Worm (Caenorhabditis elegans): Measurements from ENCODE around the gene F19C7.2.
A peak's percentile ranks its signal among the peaks of the same experiment; 100 is the strongest.

The F19C7.2 gene

DNA sequence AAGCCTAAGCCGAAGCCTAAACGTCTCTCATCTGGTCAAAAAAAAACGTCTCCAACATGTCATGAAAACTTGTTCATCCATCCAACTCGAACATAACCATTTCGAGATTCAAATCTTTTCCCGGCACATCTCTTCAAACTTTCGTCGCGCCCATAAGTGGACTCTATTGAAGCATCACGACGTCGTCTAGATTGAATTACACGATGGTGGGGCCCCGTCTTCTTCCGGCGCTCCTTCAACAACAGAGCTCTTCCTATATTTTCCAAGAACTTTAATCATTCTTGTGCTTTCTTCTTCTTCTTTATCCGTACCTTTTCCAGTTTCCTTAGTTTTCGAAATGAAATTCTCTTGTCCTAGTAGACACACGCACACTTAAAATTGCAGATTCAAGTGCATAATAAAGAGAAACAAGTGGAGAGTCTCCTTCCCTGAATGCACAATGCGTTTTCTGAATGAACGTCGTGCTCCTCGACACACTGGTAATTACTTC is 31.3 kb upstream of the F19C7.2 start, which contains the start of gene F28E10.1:
TSS of gene F28E10.1 (plus strand) at position 440 of the 490 bp plus-strand sequence.
- no peak for TF ChIP-seq T26A5.8 (tag; optimal IDR thresholded peaks at IDR 0.05)
- TF ChIP-seq ceh-27 (GFP tag; optimal IDR thresholded peaks at IDR 0.05) = peak; percentile 4
- TF ChIP-seq snpc-4 (GFP tag; optimal IDR thresholded peaks at IDR 0.05) = no peak
- no peak for TF ChIP-seq snpc-4 (tag; optimal IDR thresholded peaks at IDR 0.05)

DNA sequence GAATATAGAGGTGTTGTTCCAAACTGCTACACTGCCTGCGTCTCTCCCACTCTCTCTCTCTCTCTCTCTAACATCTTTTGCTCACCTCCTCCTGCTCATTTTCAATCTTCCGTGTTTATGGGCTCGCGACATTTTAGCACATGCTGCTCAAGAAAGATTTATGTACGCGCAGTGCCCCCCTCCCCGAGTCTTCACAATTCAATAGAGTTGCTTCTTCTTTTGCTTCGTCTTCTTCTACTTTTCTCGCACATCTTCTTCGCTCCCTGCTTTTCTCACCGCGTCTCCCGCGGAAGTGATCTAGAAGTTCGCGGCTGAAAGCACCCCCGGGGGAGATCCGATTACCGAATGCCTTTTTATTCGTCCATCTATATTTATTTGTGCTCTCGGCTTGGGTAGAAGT is 29.2 kb upstream of the F19C7.2 start:
- TF ChIP-seq mes-4 (tag; optimal IDR thresholded peaks at IDR 0.05) (no peak), ceh-79 (tag; optimal IDR thresholded peaks at IDR 0.05) (no peak), die-1 (tag; optimal IDR thresholded peaks at IDR 0.05) (no peak), unc-130 (GFP tag; optimal IDR thresholded peaks at IDR 0.05) (no peak), dpff-1 (tag; optimal IDR thresholded peaks at IDR 0.05) (no peak), dpl-1 (GFP tag; optimal IDR thresholded peaks at IDR 0.05) (no peak), Y95B8A.8 (GFP tag; IDR thresholded peaks at IDR 0.05) (no peak), madf-6 (GFP tag; IDR thresholded peaks at IDR 0.05) (no peak), egrh-3 (GFP tag; IDR thresholded peaks at IDR 0.05) (peak; percentile 21; the same call in 1 of the 2 replicates), madf-3 (GFP tag; IDR thresholded peaks at IDR 0.05) (no peak), zfh-2 (GFP tag; conservative IDR thresholded peaks at IDR 0.05) (peak; percentile 72)

ce11 chrIV:4574051-4574450 is 25.7 kb upstream of the F19C7.2 start:
- TF ChIP-seq lsy-27 (tag; optimal IDR thresholded peaks at IDR 0.05; ENCODE audit: borderline replicate concordance, insufficient read depth) (no peak), fkh-3 (tag; optimal IDR thresholded peaks at IDR 0.05) (no peak), die-1 (tag; optimal IDR thresholded peaks at IDR 0.05) (no peak), madf-6 (GFP tag; IDR thresholded peaks at IDR 0.05) (no peak), K11D2.4 (GFP tag; IDR thresholded peaks at IDR 0.05) (no peak), B0336.3 (GFP tag; IDR thresholded peaks at IDR 0.05) (no peak), attf-3 (GFP tag; conservative IDR thresholded peaks at IDR 0.05) (no peak), lin-54 (GFP tag; optimal IDR thresholded peaks at IDR 0.05) (no peak), ztf-25 (GFP tag; IDR thresholded peaks at IDR 0.05) (no peak), tbx-9 (tag; optimal IDR thresholded peaks at IDR 0.05; ENCODE audit: borderline replicate concordance) (no peak), dpl-1 (GFP tag; optimal IDR thresholded peaks at IDR 0.05) (no peak), Y53G8AR.9 (GFP tag; conservative IDR thresholded peaks at IDR 0.05) (no peak), sea-2 (GFP tag; IDR thresholded peaks at IDR 0.05) (no peak), tbp1 (GFP tag; optimal IDR thresholded peaks at IDR 0.05) (no peak), hmg-20 (GFP tag; IDR thresholded peaks at IDR 0.05) (no peak), nfya-2 (GFP tag; IDR thresholded peaks at IDR 0.05) (no peak), F57C9.4 (tag; optimal IDR thresholded peaks at IDR 0.05) (no peak)

- TF ChIP-seq rpc-1 (optimal IDR thresholded peaks at IDR 0.05) (no peak), rpc-1 (tag; optimal IDR thresholded peaks at IDR 0.05) (no peak), nfya-2 (GFP tag; IDR thresholded peaks at IDR 0.05) (no peak), dpl-1 (GFP tag; optimal IDR thresholded peaks at IDR 0.05) (no peak), zfh-2 (GFP tag; conservative IDR thresholded peaks at IDR 0.05) (no peak), aptf-2 (GFP tag; conservative IDR thresholded peaks at IDR 0.05) (no peak), attf-3 (GFP tag; conservative IDR thresholded peaks at IDR 0.05) (no peak), ama-1 (optimal IDR thresholded peaks at IDR 0.05) (no peak), ama-1 (GFP tag; optimal IDR thresholded peaks at IDR 0.05) (no peak), nhr-27 (tag; optimal IDR thresholded peaks at IDR 0.05) (no peak), C06A6.2 (GFP tag; conservative IDR thresholded peaks at IDR 0.05) (no peak), ztf-28 (GFP tag; IDR thresholded peaks at IDR 0.05) (no peak), ztf-6 (GFP tag; IDR thresholded peaks at IDR 0.05) (no peak), let-607 (tag; optimal IDR thresholded peaks at IDR 0.05) (no peak), hsf-1 (GFP tag; IDR thresholded peaks at IDR 0.05) (no peak), attf-6 (GFP tag; IDR thresholded peaks at IDR 0.05) (no peak), unc-130 (GFP tag; optimal IDR thresholded peaks at IDR 0.05) (no peak), F10E7.11 (tag; optimal IDR thresholded peaks at IDR 0.05) (no peak), ceh-91 (GFP tag; IDR thresholded peaks at IDR 0.05) (no peak)
Measured at ce11 chrIV:4576847-4577246, 22.9 kb upstream of the F19C7.2 start.
